Worm (Caenorhabditis elegans): Measurements from ENCODE around the gene bre-2.

Gene bre-2

ce11 chrIII:13169464-13169966, 30.1 kb upstream of the bre-2 start, which contains the start of the genes snpc-1.2 and Y39E4B.5:
snpc-1.2 (minus strand) TSS chrIII:13169541.
Y39E4B.5 (plus strand) TSS chrIII:13169916.
- TF ChIP-seq K02D7.2 (tag; optimal IDR thresholded peaks at IDR 0.05) (no peak), fax-1 (tag; optimal IDR thresholded peaks at IDR 0.05) (no peak), syd-9 (tag; optimal IDR thresholded peaks at IDR 0.05) (no peak), ceh-48 (tag; optimal IDR thresholded peaks at IDR 0.05) (no peak), gmeb-2 (tag; optimal IDR thresholded peaks at IDR 0.05) (no peak), ceh-18 (tag; optimal IDR thresholded peaks at IDR 0.05) (no peak), hlh-8 (tag; optimal IDR thresholded peaks at IDR 0.05) (no peak), pax-1 (tag; optimal IDR thresholded peaks at IDR 0.05) (no peak), odd-2 (tag; optimal IDR thresholded peaks at IDR 0.05) (no peak), che-1 (tag; optimal IDR thresholded peaks at IDR 0.05) (no peak), unc-3 (GFP tag; conservative IDR thresholded peaks at IDR 0.05) (no peak), unc-3 (tag; optimal IDR thresholded peaks at IDR 0.05) (no peak), ceh-19 (GFP tag; optimal IDR thresholded peaks at IDR 0.05) (no peak), ceh-14 (tag; optimal IDR thresholded peaks at IDR 0.05) (no peak)

DNA sequence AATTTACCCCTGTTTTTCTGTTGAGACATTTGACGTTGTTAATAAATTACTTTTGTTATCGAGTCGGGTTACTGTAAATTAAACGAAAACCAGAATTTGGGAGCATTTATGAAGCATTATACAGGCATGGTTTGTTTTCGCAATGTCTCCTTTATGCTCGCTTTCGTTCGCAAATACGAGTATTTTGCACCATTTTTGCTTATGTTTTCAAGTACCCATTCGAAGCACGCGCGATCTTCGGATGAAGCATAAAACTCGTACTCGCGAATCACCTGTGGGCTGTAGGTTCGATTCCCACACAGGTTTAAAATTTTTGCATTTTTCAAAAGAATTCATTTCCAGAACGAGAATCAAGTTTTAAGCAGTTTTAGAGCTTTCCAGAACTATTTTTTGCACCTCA, 25.5 kb upstream of the bre-2 start:
- TF ChIP-seq elt-4 (tag; optimal IDR thresholded peaks at IDR 0.05) (no peak), C38D4.7 (GFP tag; optimal IDR thresholded peaks at IDR 0.05) (no peak), fkh-6 (tag; optimal IDR thresholded peaks at IDR 0.05) (no peak), gmeb-2 (tag; optimal IDR thresholded peaks at IDR 0.05) (no peak), pat-9 (tag; optimal IDR thresholded peaks at IDR 0.05) (no peak), ceh-6 (GFP tag; optimal IDR thresholded peaks at IDR 0.05) (no peak), nfya-1 (tag; optimal IDR thresholded peaks at IDR 0.05) (no peak), T23F11.4 (GFP tag; optimal IDR thresholded peaks at IDR 0.05) (no peak), pha-4 (tag; optimal IDR thresholded peaks at IDR 0.05) (no peak), ceh-2 (tag; optimal IDR thresholded peaks at IDR 0.05) (no peak), ceh-31 (tag; optimal IDR thresholded peaks at IDR 0.05) (no peak), npax-4 (tag; optimal IDR thresholded peaks at IDR 0.05) (no peak), pax-1 (tag; optimal IDR thresholded peaks at IDR 0.05) (no peak), ahr-1 (tag; optimal IDR thresholded peaks at IDR 0.05) (no peak)

DNA sequence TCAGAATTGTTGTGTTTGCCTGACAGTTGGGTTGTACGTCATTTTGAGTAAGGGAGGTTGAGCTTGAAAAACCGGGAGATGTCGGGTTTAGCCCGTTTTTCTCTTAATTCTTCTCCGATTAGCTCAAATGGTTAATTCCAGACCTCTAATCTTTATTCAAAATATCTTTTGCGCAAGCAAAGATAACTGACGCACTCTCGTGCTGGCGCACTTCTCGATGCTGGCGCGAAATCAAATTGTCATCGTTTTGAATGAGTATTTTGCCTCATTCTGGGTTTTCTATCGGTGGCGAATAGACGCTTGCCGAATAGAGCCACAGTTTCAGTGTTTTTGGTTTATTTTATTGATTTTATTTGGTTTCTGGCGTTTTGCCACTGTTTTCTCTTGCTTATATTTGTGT, 21.2 kb upstream of the bre-2 start:
- no peak for TF ChIP-seq fkh-6 (tag; optimal IDR thresholded peaks at IDR 0.05)
- TF ChIP-seq gmeb-2 (tag; optimal IDR thresholded peaks at IDR 0.05), result peak; percentile 22
- no peak for TF ChIP-seq T23F11.4 (GFP tag; optimal IDR thresholded peaks at IDR 0.05)
- TF ChIP-seq ceh-31 (tag; optimal IDR thresholded peaks at IDR 0.05), result no peak
- no peak for TF ChIP-seq ceh-30 (tag; optimal IDR thresholded peaks at IDR 0.05)
- TF ChIP-seq fkh-10 (GFP tag; optimal IDR thresholded peaks at IDR 0.05), result no peak
- TF ChIP-seq unc-42 (tag; optimal IDR thresholded peaks at IDR 0.05), result peak; percentile 15
- TF ChIP-seq ceh-48 (tag; optimal IDR thresholded peaks at IDR 0.05), result no peak
- TF ChIP-seq ceh-22 (tag; optimal IDR thresholded peaks at IDR 0.05), result no peak

- TF ChIP-seq nhr-11 (tag; optimal IDR thresholded peaks at IDR 0.05) (no peak), ceh-18 (tag; optimal IDR thresholded peaks at IDR 0.05) (no peak), fax-1 (tag; optimal IDR thresholded peaks at IDR 0.05) (no peak), syd-9 (tag; optimal IDR thresholded peaks at IDR 0.05) (no peak), F13H6.1 (tag; optimal IDR thresholded peaks at IDR 0.05) (no peak), pros-1 (tag; optimal IDR thresholded peaks at IDR 0.05) (no peak), ceh-9 (tag; optimal IDR thresholded peaks at IDR 0.05) (no peak), dmd-4 (tag; optimal IDR thresholded peaks at IDR 0.05; ENCODE audit: borderline replicate concordance) (no peak), ama-1 (optimal IDR thresholded peaks at IDR 0.05) (no peak), K02D7.2 (tag; optimal IDR thresholded peaks at IDR 0.05) (no peak), ceh-48 (tag; optimal IDR thresholded peaks at IDR 0.05) (no peak), fkh-10 (GFP tag; optimal IDR thresholded peaks at IDR 0.05) (no peak), nhr-232 (tag; optimal IDR thresholded peaks at IDR 0.05) (no peak), elt-4 (tag; optimal IDR thresholded peaks at IDR 0.05) (no peak), ceh-24 (tag; optimal IDR thresholded peaks at IDR 0.05) (no peak), sox-4 (tag; optimal IDR thresholded peaks at IDR 0.05) (no peak), ceh-30 (tag; optimal IDR thresholded peaks at IDR 0.05) (no peak), fkh-6 (tag; optimal IDR thresholded peaks at IDR 0.05) (no peak), ref-2 (tag; optimal IDR thresholded peaks at IDR 0.05) (no peak)
Observed at ce11 chrIII:13153517-13153916, 14.1 kb upstream of the bre-2 start, which contains the start of gene abce-1. abce-1 (plus strand) TSS chrIII:13153817.
